Worm (Caenorhabditis elegans): ENCODE data around the gene T25E4.1.
"Not testable (repeated sequence)": the region's sequence is repeated elsewhere in the genome, so short reads cannot be mapped to it uniquely, and the experiment has no call there.

DNA sequence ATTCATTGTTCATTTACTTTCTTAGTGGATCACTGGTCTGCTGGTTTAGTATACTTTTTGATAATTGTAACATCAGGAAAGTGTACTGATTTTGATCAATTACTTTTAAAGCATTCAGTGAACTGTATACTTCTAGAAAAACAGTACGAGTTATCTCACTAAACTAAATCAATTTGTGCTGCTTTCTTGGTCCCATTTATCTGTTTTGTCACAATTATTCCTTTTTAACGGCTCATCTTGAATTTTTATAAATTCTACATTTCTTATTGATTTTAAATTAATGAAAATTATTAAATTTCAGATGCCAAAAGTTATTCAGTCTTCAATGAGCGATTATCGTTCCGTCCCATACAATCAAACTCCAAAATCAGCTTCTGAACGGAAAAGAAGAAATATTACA, 43.2 kb upstream of the T25E4.1 start, which contains the start of gene hlh-25:
- not testable (repeated sequence) for TF ChIP-seq pha-4 (tag; optimal IDR thresholded peaks at IDR 0.05); nhr-76 (tag; optimal IDR thresholded peaks at IDR 0.05); elt-3 (tag; optimal IDR thresholded peaks at IDR 0.05); ceh-83 (GFP tag; optimal IDR thresholded peaks at IDR 0.05); snpc-4 (tag; optimal IDR thresholded peaks at IDR 0.05); elt-1 (tag; optimal IDR thresholded peaks at IDR 0.05; ENCODE audit: borderline replicate concordance, insufficient read depth); nhr-237 (tag; optimal IDR thresholded peaks at IDR 0.05)
